Worm (Caenorhabditis elegans) whole organism, mixed stage, embryonic: ENCODE data around the gene Y75B12B.3.

Experiments
- M03D4.4 ChIP-seq: sonication (generic microtip); optimal IDR thresholded peaks from 2 replicates; lab custom pipeline; 2017; ENCODE audit warnings: mild to moderate bottlenecking, missing genetic modification characterization, missing compliant biosample characterization
- bed-3 ChIP-seq: fragments of 200-800 bp; sonication (Bioruptor generic); optimal IDR thresholded peaks from 3 replicates; lab custom pipeline; 2018; ENCODE audit warnings: mild to moderate bottlenecking, missing genetic modification characterization, moderate library complexity, missing compliant biosample characterization
- blmp-1 ChIP-seq: fragments of 150-350 bp; optimal IDR thresholded peaks from 2 replicates; lab custom pipeline; 2014; ENCODE audit warnings: missing biosample characterization, missing genetic modification characterization
- ceh-39 ChIP-seq: fragments of 150-350 bp; optimal IDR thresholded peaks from 2 replicates; lab custom pipeline; 2014; ENCODE audit warnings: missing biosample characterization, missing genetic modification characterization
- ceh-43 ChIP-seq: fragments of 200-800 bp; sonication (Bioruptor generic); optimal IDR thresholded peaks from 2 replicates; lab custom pipeline; 2018; ENCODE audit warnings: mild to moderate bottlenecking, missing genetic modification characterization, moderate library complexity, missing compliant biosample characterization
- ceh-83 ChIP-seq: fragments of 200-800 bp; sonication (Bioruptor generic); optimal IDR thresholded peaks from 2 replicates; lab custom pipeline; 2018; ENCODE audit warnings: mild to moderate bottlenecking, missing genetic modification characterization, missing compliant biosample characterization
- ces-1 ChIP-seq: fragments of 150-350 bp; optimal IDR thresholded peaks from 2 replicates; lab custom pipeline; 2014; ENCODE audit warnings: missing biosample characterization, missing genetic modification reagents, missing genetic modification characterization
- cnd-1 ChIP-seq: fragments of 200-800 bp; sonication (Bioruptor generic); optimal IDR thresholded peaks from 2 replicates; lab custom pipeline; 2018; ENCODE audit warnings: mild to moderate bottlenecking, missing genetic modification characterization, missing compliant biosample characterization
- drap-1 ChIP-seq: fragments of 200-800 bp; sonication (Bioruptor generic); optimal IDR thresholded peaks from 3 replicates; lab custom pipeline; 2018; ENCODE audit warnings: mild to moderate bottlenecking, missing genetic modification characterization, missing compliant biosample characterization
- elt-1 ChIP-seq: sonication (generic microtip); optimal IDR thresholded peaks from 2 replicates; lab custom pipeline; 2017; ENCODE audit warnings: missing genetic modification characterization, mild to moderate bottlenecking, missing compliant biosample characterization, antibody characterized with exemption, moderate library complexity, borderline replicate concordance; ENCODE audit not compliant: insufficient read depth
- elt-3 ChIP-seq: fragments of 150-350 bp; optimal IDR thresholded peaks from 2 replicates; lab custom pipeline; 2014; ENCODE audit warnings: missing biosample characterization, missing genetic modification characterization
- flh-1 ChIP-seq: fragments of 200-800 bp; sonication (Bioruptor generic); optimal IDR thresholded peaks from 2 replicates; lab custom pipeline; 2018; ENCODE audit warnings: mild to moderate bottlenecking, missing genetic modification characterization, moderate library complexity, missing compliant biosample characterization
- ham-2 ChIP-seq: fragments of 200-800 bp; sonication (Bioruptor generic); optimal IDR thresholded peaks from 2 replicates; lab custom pipeline; 2018; ENCODE audit warnings: mild to moderate bottlenecking, missing genetic modification characterization, missing compliant biosample characterization
- hlh-1 ChIP-seq: fragments of 150-350 bp; optimal IDR thresholded peaks from 2 replicates; lab custom pipeline; 2014; ENCODE audit warnings: missing biosample characterization, missing genetic modification reagents, missing genetic modification characterization
- lin-13 ChIP-seq: fragments of 150-350 bp; optimal IDR thresholded peaks from 2 replicates; lab custom pipeline; 2014; ENCODE audit warnings: missing biosample characterization, missing genetic modification characterization
- lin-32 ChIP-seq: fragments of 200-800 bp; sonication (Bioruptor generic); optimal IDR thresholded peaks from 2 replicates; lab custom pipeline; 2018; ENCODE audit warnings: mild to moderate bottlenecking, missing genetic modification characterization, missing compliant biosample characterization
- lsy-2 ChIP-seq: fragments of 150-350 bp; optimal IDR thresholded peaks from 2 replicates; lab custom pipeline; 2014; ENCODE audit warnings: missing biosample characterization, missing genetic modification characterization
- mab-5 ChIP-seq: fragments of 150-350 bp; optimal IDR thresholded peaks from 2 replicates; lab custom pipeline; 2014; ENCODE audit warnings: missing biosample characterization, missing genetic modification characterization
- mep-1 ChIP-seq: fragments of 150-350 bp; optimal IDR thresholded peaks from 2 replicates; lab custom pipeline; 2017; ENCODE audit warnings: missing biosample characterization, missing genetic modification reagents, missing genetic modification characterization, inconsistent platforms
- mls-2 ChIP-seq: sonication (generic microtip); optimal IDR thresholded peaks from 2 replicates; lab custom pipeline; 2016; ENCODE audit warnings: mild to moderate bottlenecking, missing genetic modification characterization, moderate library complexity, missing compliant biosample characterization
- nhr-12 ChIP-seq: fragments of 150-350 bp; optimal IDR thresholded peaks from 2 replicates; lab custom pipeline; 2014; ENCODE audit warnings: missing biosample characterization, missing genetic modification characterization
- nhr-2 ChIP-seq: fragments of 150-350 bp; optimal IDR thresholded peaks from 2 replicates; lab custom pipeline; 2014; ENCODE audit warnings: missing biosample characterization, missing genetic modification characterization
- nhr-237 ChIP-seq: fragments of 150-350 bp; optimal IDR thresholded peaks from 2 replicates; lab custom pipeline; 2014; ENCODE audit warnings: missing biosample characterization, missing genetic modification characterization
- nhr-28 ChIP-seq: fragments of 150-350 bp; optimal IDR thresholded peaks from 2 replicates; lab custom pipeline; 2014; ENCODE audit warnings: missing biosample characterization, missing genetic modification characterization
- pha-4 ChIP-seq: fragments of 150-350 bp; optimal IDR thresholded peaks from 2 replicates; lab custom pipeline; 2018; ENCODE audit warnings: missing biosample characterization, missing genetic modification reagents, missing genetic modification characterization
- sem-2 ChIP-seq: fragments of 200-800 bp; sonication (Bioruptor generic); optimal IDR thresholded peaks from 2 replicates; lab custom pipeline; 2018; ENCODE audit warnings: mild to moderate bottlenecking, missing genetic modification characterization, missing compliant biosample characterization
- snpc-4 ChIP-seq: fragments of 150-350 bp; optimal IDR thresholded peaks from 2 replicates; lab custom pipeline; 2014; ENCODE audit warnings: missing biosample characterization, missing genetic modification characterization
- sptf-1 ChIP-seq: sonication (generic microtip); optimal IDR thresholded peaks from 2 replicates; lab custom pipeline; 2017; ENCODE audit warnings: mild to moderate bottlenecking, missing genetic modification characterization, moderate library complexity, missing compliant biosample characterization
- tbx-8 ChIP-seq: fragments of 200-800 bp; sonication (Bioruptor generic); optimal IDR thresholded peaks from 2 replicates; lab custom pipeline; 2018; ENCODE audit warnings: mild to moderate bottlenecking, missing genetic modification characterization, moderate library complexity, missing compliant biosample characterization
- unc-120 ChIP-seq: sonication (generic microtip); optimal IDR thresholded peaks from 2 replicates; lab custom pipeline; 2017; ENCODE audit warnings: missing genetic modification characterization, missing compliant biosample characterization; ENCODE audit not compliant: poor library complexity, severe bottlenecking
- unc-39 ChIP-seq: fragments of 150-350 bp; optimal IDR thresholded peaks from 2 replicates; lab custom pipeline; 2014; ENCODE audit warnings: missing biosample characterization, missing genetic modification characterization
- unc-62 ChIP-seq: fragments of 150-350 bp; optimal IDR thresholded peaks from 2 replicates; lab custom pipeline; 2014; ENCODE audit warnings: missing biosample characterization, missing genetic modification reagents, missing genetic modification characterization
- zip-8 ChIP-seq: fragments of 150-350 bp; optimal IDR thresholded peaks from 2 replicates; lab custom pipeline; 2014; ENCODE audit warnings: missing biosample characterization, missing genetic modification characterization
- ztf-11 ChIP-seq: fragments of 150-350 bp; optimal IDR thresholded peaks from 2 replicates; lab custom pipeline; 2014; ENCODE audit warnings: missing biosample characterization, missing genetic modification characterization

The Y75B12B.3 gene

DNA sequence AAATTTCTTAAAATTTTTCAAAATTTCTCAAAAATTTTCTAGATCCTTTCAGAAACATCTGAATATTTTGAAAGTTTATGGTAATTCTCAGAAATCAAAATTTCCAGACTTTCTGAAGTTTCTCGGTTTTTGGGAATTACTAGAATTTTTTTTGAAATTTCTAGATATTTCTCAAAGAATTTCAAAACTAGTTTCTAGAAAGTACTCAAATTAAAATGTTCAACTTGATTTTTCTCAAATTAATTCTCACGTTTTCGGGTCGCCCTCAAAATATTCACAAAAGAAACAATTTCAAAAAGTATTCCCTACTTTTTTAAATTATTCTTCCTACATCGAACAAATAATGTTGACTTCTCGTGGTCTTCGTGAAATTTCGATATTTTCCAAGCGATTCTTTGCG is 6.3 kb downstream of the Y75B12B.3 start, which contains the start of gene T09F5.10:
Gene T09F5.10, plus strand, starts transcription at position 301 of the 400 bp plus-strand sequence.
- TF ChIP-seq ham-2 (GFP tag; lab: Kevin White, UChicago) (no peak), cnd-1 (tag; lab: Kevin White, UChicago) (no peak), pha-4 (tag; lab: Kevin White, UChicago) (no peak), ceh-39 (tag; lab: Kevin White, UChicago) (no peak), blmp-1 (tag; lab: Kevin White, UChicago) (no peak), ces-1 (no peak), nhr-28 (tag; lab: Kevin White, UChicago) (no peak), lin-13 (no peak), mab-5 (tag; lab: Kevin White, UChicago) (no peak), sem-2 (no peak), lin-32 (no peak), ceh-83 (GFP tag; lab: Kevin White, UChicago) (no peak), unc-62 (GFP tag; lab: Kevin White, UChicago) (no peak), drap-1 (GFP tag; lab: Kevin White, UChicago) (no peak), nhr-12 (tag; lab: Kevin White, UChicago) (no peak), lsy-2 (tag; lab: Kevin White, UChicago) (no peak)
- TF ChIP-seq, all 35 proteins: peak for 0

- no peak for TF ChIP-seq cnd-1 (tag; lab: Kevin White, UChicago)
- TF ChIP-seq pha-4 (tag; lab: Kevin White, UChicago), result no peak
- no peak for TF ChIP-seq nhr-237
- TF ChIP-seq nhr-28 (tag; lab: Kevin White, UChicago), result no peak
- TF ChIP-seq unc-62 (GFP tag; lab: Kevin White, UChicago), result no peak
- TF ChIP-seq elt-1, result no peak
- no peak for TF ChIP-seq snpc-4 (tag; lab: Kevin White, UChicago)
- TF ChIP-seq blmp-1 (tag; lab: Kevin White, UChicago), result no peak
- TF ChIP-seq nhr-2 (tag; lab: Kevin White, UChicago), result no peak
- no peak for TF ChIP-seq flh-1 (GFP tag; lab: Kevin White, UChicago)
- TF ChIP-seq zip-8 (tag; lab: Kevin White, UChicago), result no peak
- TF ChIP-seq, all 35 proteins: peak for 0
These were observed 10.6 kb downstream of the Y75B12B.3 start, which contains the start of gene clec-47 for ce11 chrV:15175459-15175858. Gene clec-47 (plus strand): TSS chrV:15175759.

DNA sequence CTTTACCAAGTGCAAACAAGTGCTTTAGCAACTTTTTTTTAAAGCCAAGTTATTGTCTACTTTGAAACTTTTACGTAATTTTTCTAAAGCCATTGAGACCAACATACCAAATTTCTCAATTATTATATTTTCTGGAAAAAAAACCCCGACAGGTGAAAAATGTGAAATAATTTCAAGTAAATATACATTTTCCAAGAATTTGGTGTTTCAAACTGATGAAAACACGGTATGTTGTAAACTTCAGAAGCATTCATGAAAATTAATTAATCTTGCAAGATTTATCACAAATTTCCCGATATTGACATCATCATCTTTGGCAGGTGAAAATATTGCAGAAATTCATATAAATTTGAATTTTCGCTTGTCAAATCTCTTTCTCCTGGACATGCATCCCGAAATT is 23.4 kb downstream of the Y75B12B.3 start, which contains the start of gene srz-11:
Gene srz-11, plus strand, starts transcription at position 386 of the 400 bp plus-strand sequence.
- TF ChIP-seq ceh-43 (GFP tag; lab: Kevin White, UChicago) (no peak), M03D4.4 (tag; lab: Kevin White, UChicago) (no peak), nhr-2 (tag; lab: Kevin White, UChicago) (no peak), tbx-8 (no peak), unc-39 (tag; lab: Kevin White, UChicago) (no peak), pha-4 (tag; lab: Kevin White, UChicago) (no peak), drap-1 (GFP tag; lab: Kevin White, UChicago) (no peak), zip-8 (tag; lab: Kevin White, UChicago) (no peak), snpc-4 (tag; lab: Kevin White, UChicago) (no peak), unc-62 (GFP tag; lab: Kevin White, UChicago) (no peak), sptf-1 (tag; lab: Kevin White, UChicago) (no peak)

DNA sequence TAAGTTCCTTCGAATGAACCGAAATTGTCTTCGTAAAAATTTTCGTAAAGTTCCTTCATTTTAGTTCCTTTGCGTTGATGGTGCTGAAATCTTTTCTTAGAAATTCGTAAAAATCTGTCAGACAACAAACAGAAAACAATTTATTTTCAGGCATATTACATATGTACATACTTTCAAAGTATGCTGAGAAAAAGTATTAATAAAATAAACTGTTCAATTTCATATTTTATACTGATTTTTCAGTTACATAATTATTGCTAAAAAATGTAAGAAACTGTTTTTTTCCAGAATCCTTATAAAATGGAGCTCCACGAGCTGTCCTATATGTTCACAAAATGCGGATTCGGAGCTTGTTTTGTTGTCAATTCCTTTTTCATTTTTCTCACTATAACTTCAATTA is 27.4 kb downstream of the Y75B12B.3 start, which contains the start of gene str-45:
Gene str-45, plus strand, starts transcription at position 301 of the 400 bp plus-strand sequence.
- TF ChIP-seq unc-39 (tag; lab: Kevin White, UChicago) (no peak), elt-1 (no peak), nhr-12 (tag; lab: Kevin White, UChicago) (no peak), bed-3 (GFP tag; lab: Kevin White, UChicago) (no peak), cnd-1 (tag; lab: Kevin White, UChicago) (no peak), zip-8 (tag; lab: Kevin White, UChicago) (no peak), ces-1 (no peak), mls-2 (tag; lab: Kevin White, UChicago) (no peak), ceh-83 (GFP tag; lab: Kevin White, UChicago) (no peak), nhr-28 (tag; lab: Kevin White, UChicago) (no peak), pha-4 (tag; lab: Kevin White, UChicago) (no peak)

ce11 chrV:15156504-15156903 is 29.6 kb downstream of the Y75B12B.3 start:
- TF ChIP-seq tbx-8 (no peak), hlh-1 (tag; lab: Kevin White, UChicago) (no peak), lin-32 (no peak), M03D4.4 (tag; lab: Kevin White, UChicago) (no peak), ces-1 (no peak), unc-62 (GFP tag; lab: Kevin White, UChicago) (no peak), mls-2 (tag; lab: Kevin White, UChicago) (no peak), nhr-237 (no peak), blmp-1 (tag; lab: Kevin White, UChicago) (no peak), mep-1 (no peak), sem-2 (no peak), zip-8 (tag; lab: Kevin White, UChicago) (no peak), elt-1 (no peak), ceh-83 (GFP tag; lab: Kevin White, UChicago) (no peak), bed-3 (GFP tag; lab: Kevin White, UChicago) (no peak), elt-3 (tag; lab: Kevin White, UChicago) (no peak), lsy-2 (tag; lab: Kevin White, UChicago) (no peak), unc-120 (no peak), ztf-11 (tag; lab: Kevin White, UChicago) (no peak)
